Worm (Caenorhabditis elegans) whole organism, midembryonic: ENCODE data around the gene C04G2.5.

ENCODE experiments used
- cog-1 ChIP-seq: sonication (generic microtip); optimal IDR thresholded peaks from 2 replicates; lab custom pipeline; 2016; ENCODE audit warnings: missing genetic modification characterization, missing compliant biosample characterization
- flt-1 ChIP-seq: fragments of 200-800 bp; sonication (Bioruptor generic); IDR thresholded peaks from 2 replicates; pipeline ENCODE4 v1.3.6; 2022; ENCODE audit warnings: missing genetic modification characterization, missing compliant biosample characterization
- klf-2 ChIP-seq: fragments of 200-800 bp; sonication (Bioruptor generic); conservative IDR thresholded peaks from 2 replicates; pipeline ENCODE4 v1.3.6; 2022; ENCODE audit warnings: missing genetic modification reagents, missing genetic modification characterization, missing compliant biosample characterization
- med-1 ChIP-seq: sonication (generic microtip); optimal IDR thresholded peaks from 2 replicates; lab custom pipeline; 2017; ENCODE audit warnings: missing genetic modification characterization, mild to moderate bottlenecking, missing compliant biosample characterization, antibody characterized with exemption, missing genetic modification reagents; ENCODE audit not compliant: insufficient read depth
- ref-1 ChIP-seq: fragments of 200-800 bp; sonication (Bioruptor generic); conservative IDR thresholded peaks from 2 replicates; pipeline ENCODE4 v1.3.6; 2022; ENCODE audit warnings: missing genetic modification reagents, missing genetic modification characterization, missing compliant biosample characterization
- tab-1 ChIP-seq: fragments of 200-800 bp; sonication (Bioruptor generic); IDR thresholded peaks from 2 replicates; pipeline ENCODE4 v1.3.6; 2022; ENCODE audit warnings: missing genetic modification characterization, missing compliant biosample characterization
- ztf-23 ChIP-seq: fragments of 200-800 bp; sonication (Bioruptor generic); IDR thresholded peaks from 2 replicates; pipeline ENCODE4 v1.3.6; 2022; ENCODE audit warnings: missing genetic modification reagents, missing genetic modification characterization, missing compliant biosample characterization

ce11 chrIV:10111441-10111840 is 16.4 kb upstream of the C04G2.5 start, which contains the start of gene spch-1:
- no peak for TF ChIP-seq med-1 (GFP tag; lab: Kevin White, UChicago)
- TF ChIP-seq tab-1 (GFP tag; lab: Robert Waterston, UW): no peak
- no peak for TF ChIP-seq flt-1 (GFP tag; lab: Robert Waterston, UW)
- no peak for TF ChIP-seq cog-1 (tag; lab: Kevin White, UChicago)
- no peak for TF ChIP-seq ref-1 (GFP tag; lab: Robert Waterston, UW)
- no peak for TF ChIP-seq ztf-23 (GFP tag; lab: Robert Waterston, UW)
- TF ChIP-seq klf-2 (GFP tag; lab: Robert Waterston, UW): no peak
